Fruit fly (Drosophila melanogaster) whole organism, embryonic: ENCODE measurements around the gene CG11436.

Source experiments
- Atf-2 ChIP-seq: fragments of 200-800 bp; sonication (Bioruptor generic); optimal IDR thresholded peaks from 2 replicates; lab custom pipeline; 2016; ENCODE audit warnings: missing biosample characterization, missing genetic modification characterization
- Awh ChIP-seq: fragments of 200-800 bp; sonication (Bioruptor generic); IDR thresholded peaks from 2 replicates; pipeline ENCODE4, ENCODE4 v1.3.6; 2022; ENCODE audit warnings: missing biosample characterization, missing genetic modification characterization
- CG10654 ChIP-seq: fragments of 200-800 bp; sonication (Bioruptor generic); optimal IDR thresholded peaks from 2 replicates; lab custom pipeline; 2016; ENCODE audit warnings: missing biosample characterization, missing genetic modification characterization
- CG11504 ChIP-seq: fragments of 200-800 bp; sonication (Bioruptor generic); optimal IDR thresholded peaks from 3 replicates; lab custom pipeline; 2019; ENCODE audit warnings: missing biosample characterization, mild to moderate bottlenecking, missing genetic modification characterization, moderate library complexity
- CG12155 ChIP-seq: fragments of 200-800 bp; sonication (Bioruptor generic); optimal IDR thresholded peaks from 3 replicates; lab custom pipeline; 2016; ENCODE audit warnings: missing biosample characterization, missing genetic modification characterization
- CG12942 ChIP-seq: fragments of 200-800 bp; sonication (Bioruptor generic); optimal IDR thresholded peaks from 3 replicates; lab custom pipeline; 2016; ENCODE audit warnings: missing biosample characterization, missing genetic modification characterization
- CG13287 ChIP-seq: fragments of 200-800 bp; sonication (Bioruptor generic); IDR thresholded peaks from 2 replicates; pipeline ENCODE4 v1.3.6; 2022; ENCODE audit warnings: missing biosample characterization, missing genetic modification characterization; ENCODE audit not compliant: partially characterized antibody
- CG14860 ChIP-seq: fragments of 200-800 bp; sonication (Bioruptor generic); IDR thresholded peaks from 3 replicates; pipeline ENCODE4 v1.3.6; 2022; ENCODE audit warnings: missing biosample characterization, missing genetic modification characterization; ENCODE audit not compliant: partially characterized antibody
- CG15696 ChIP-seq: fragments of 200-800 bp; sonication (Bioruptor generic); optimal IDR thresholded peaks from 2 replicates; lab custom pipeline; 2019; ENCODE audit warnings: missing biosample characterization, mild to moderate bottlenecking, missing genetic modification characterization, moderate library complexity
- CG1602 ChIP-seq: fragments of 200-800 bp; sonication (Bioruptor generic); optimal IDR thresholded peaks from 3 replicates; lab custom pipeline; 2016; ENCODE audit warnings: missing biosample characterization, missing genetic modification characterization
- CG17186 ChIP-seq: fragments of 200-800 bp; sonication (Bioruptor generic); optimal IDR thresholded peaks from 3 replicates; lab custom pipeline; 2017; ENCODE audit warnings: missing biosample characterization, missing genetic modification reagents, missing genetic modification characterization
- CG17568 ChIP-seq: fragments of 200-800 bp; sonication (Bioruptor generic); optimal IDR thresholded peaks from 2 replicates; lab custom pipeline; 2018; ENCODE audit warnings: missing biosample characterization, mild to moderate bottlenecking, missing genetic modification characterization, moderate library complexity
- CG30403 ChIP-seq: fragments of 200-800 bp; sonication (Bioruptor generic); optimal IDR thresholded peaks from 3 replicates; lab custom pipeline; 2016; ENCODE audit warnings: missing biosample characterization, missing genetic modification characterization
- CG31388 ChIP-seq: fragments of 200-800 bp; sonication (Bioruptor generic); optimal IDR thresholded peaks from 2 replicates; lab custom pipeline; 2016; ENCODE audit warnings: missing biosample characterization, missing genetic modification characterization
- CG3163 ChIP-seq: fragments of 200-800 bp; sonication (Bioruptor generic); optimal IDR thresholded peaks from 3 replicates; lab custom pipeline; 2016; ENCODE audit warnings: missing biosample characterization, missing genetic modification characterization
- CG6654 ChIP-seq: fragments of 200-800 bp; sonication (Bioruptor generic); optimal IDR thresholded peaks from 2 replicates; lab custom pipeline; 2017; ENCODE audit warnings: missing biosample characterization, mild to moderate bottlenecking, missing genetic modification characterization
- CG6791 ChIP-seq: fragments of 200-800 bp; sonication (Bioruptor generic); IDR thresholded peaks from 3 replicates; pipeline ENCODE4 v1.3.6; 2022; ENCODE audit warnings: missing biosample characterization, missing genetic modification characterization; ENCODE audit not compliant: partially characterized antibody
- CG8089 ChIP-seq: fragments of 200-800 bp; sonication (Bioruptor generic); optimal IDR thresholded peaks from 3 replicates; lab custom pipeline; 2016; ENCODE audit warnings: missing biosample characterization, missing genetic modification characterization
- CTCF ChIP-seq: fragments of 200-800 bp; sonication (Bioruptor generic); optimal IDR thresholded peaks from 2 replicates; lab custom pipeline; 2017; ENCODE audit warnings: missing biosample characterization, mild to moderate bottlenecking, missing genetic modification characterization, moderate library complexity
- CoRest ChIP-seq: fragments of 200-800 bp; sonication (Bioruptor generic); optimal IDR thresholded peaks from 3 replicates; lab custom pipeline; 2018; ENCODE audit warnings: missing biosample characterization, mild to moderate bottlenecking, missing genetic modification characterization, moderate library complexity
- Dbx ChIP-seq: fragments of 200-800 bp; sonication (Bioruptor generic); IDR thresholded peaks from 3 replicates; pipeline ENCODE4 v1.3.6; 2022; ENCODE audit warnings: missing biosample characterization, missing genetic modification characterization
- E2f2 ChIP-seq: fragments of 200-800 bp; sonication (Bioruptor generic); IDR thresholded peaks from 2 replicates; pipeline ENCODE4 v1.3.6; 2022; ENCODE audit warnings: missing biosample characterization, missing genetic modification characterization
- Elba2 ChIP-seq: fragments of 200-800 bp; sonication (Bioruptor generic); optimal IDR thresholded peaks from 3 replicates; lab custom pipeline; 2016; ENCODE audit warnings: missing biosample characterization, missing genetic modification characterization
- Ets97D ChIP-seq: fragments of 200-800 bp; sonication (Bioruptor generic); optimal IDR thresholded peaks from 3 replicates; lab custom pipeline; 2016; ENCODE audit warnings: missing biosample characterization, missing genetic modification characterization
- Hmx ChIP-seq: fragments of 200-800 bp; sonication (Bioruptor generic); optimal IDR thresholded peaks from 2 replicates; lab custom pipeline; 2016; ENCODE audit warnings: missing biosample characterization, missing genetic modification characterization
- Hr39 ChIP-seq: fragments of >200 bp; optimal IDR thresholded peaks from 2 replicates; lab custom pipeline; 2017
- Mad ChIP-seq: fragments of 200-800 bp; sonication (Bioruptor generic); optimal IDR thresholded peaks from 2 replicates; lab custom pipeline; 2016; ENCODE audit warnings: missing biosample characterization, missing genetic modification characterization
- Mes4 ChIP-seq: fragments of 200-800 bp; sonication (Bioruptor generic); optimal IDR thresholded peaks from 2 replicates; lab custom pipeline; 2016; ENCODE audit warnings: missing biosample characterization, missing genetic modification characterization
- Oli ChIP-seq: fragments of 200-800 bp; sonication (Bioruptor generic); optimal IDR thresholded peaks from 2 replicates; lab custom pipeline; 2018; ENCODE audit warnings: missing biosample characterization, mild to moderate bottlenecking, missing genetic modification characterization, moderate library complexity
- Scr ChIP-seq: fragments of 200-800 bp; sonication (Bioruptor generic); IDR thresholded peaks from 2 replicates; pipeline ENCODE4 v1.3.6; 2022; ENCODE audit warnings: missing biosample characterization, missing genetic modification characterization; ENCODE audit not compliant: partially characterized antibody
- Six4 ChIP-seq: fragments of 200-800 bp; sonication (Bioruptor generic); optimal IDR thresholded peaks from 2 replicates; lab custom pipeline; 2016; ENCODE audit warnings: missing biosample characterization, missing genetic modification characterization
- Stat92E ChIP-seq, 3 experiments: fragments of >200 bp in 2 of 3; fragments of 200-800 bp in 1 of 3; sonication (Bioruptor generic) in 1 of 3; optimal IDR thresholded peaks; 2 replicates each; lab custom pipeline; 2017 to 2019; ENCODE audit warnings: missing biosample characterization in 3 of 3, missing genetic modification characterization in 3 of 3, mild to moderate bottlenecking in 1 of 3, moderate library complexity in 1 of 3
- Taf1 ChIP-seq: fragments of 200-800 bp; sonication (Bioruptor generic); IDR thresholded peaks from 2 replicates; pipeline ENCODE4 v1.3.6; 2022; ENCODE audit warnings: missing biosample characterization, missing genetic modification characterization
- Tbp ChIP-seq: fragments of >200 bp; optimal IDR thresholded peaks from 2 replicates; lab custom pipeline; 2018; ENCODE audit warnings: missing biosample characterization, missing genetic modification characterization
- Xrp1 ChIP-seq: fragments of 200-800 bp; sonication (Bioruptor generic); IDR thresholded peaks from 2 replicates; pipeline ENCODE4 v1.3.6; 2022; ENCODE audit warnings: missing biosample characterization, missing genetic modification characterization
- bbx ChIP-seq: fragments of 200-800 bp; sonication (Bioruptor generic); IDR thresholded peaks from 2 replicates; pipeline ENCODE4 v1.3.6; 2022; ENCODE audit warnings: missing biosample characterization, missing genetic modification characterization; ENCODE audit not compliant: partially characterized antibody
- cg ChIP-seq: fragments of 200-800 bp; sonication (Bioruptor generic); optimal IDR thresholded peaks from 3 replicates; lab custom pipeline; 2019; ENCODE audit warnings: missing biosample characterization, mild to moderate bottlenecking, missing genetic modification characterization, moderate library complexity
- chm ChIP-seq: fragments of 200-800 bp; sonication (Bioruptor generic); IDR thresholded peaks from 2 replicates; pipeline ENCODE4 v1.3.6; 2022; ENCODE audit warnings: missing biosample characterization, missing genetic modification characterization
- hb ChIP-seq: fragments of 200-800 bp; sonication (Bioruptor generic); IDR thresholded peaks from 3 replicates; pipeline ENCODE4 v1.3.6; 2022; ENCODE audit warnings: missing biosample characterization, missing genetic modification characterization; ENCODE audit not compliant: partially characterized antibody
- hbn ChIP-seq: fragments of 200-800 bp; sonication (Bioruptor generic); IDR thresholded peaks from 2 replicates; pipeline ENCODE4 v1.3.6; 2022; ENCODE audit warnings: missing biosample characterization, missing genetic modification characterization; ENCODE audit not compliant: partially characterized antibody
- ind ChIP-seq: fragments of 200-800 bp; sonication (Bioruptor generic); optimal IDR thresholded peaks from 3 replicates; lab custom pipeline; 2016; ENCODE audit warnings: missing biosample characterization, missing genetic modification characterization
- kay ChIP-seq: fragments of 200-800 bp; sonication (Bioruptor generic); optimal IDR thresholded peaks from 2 replicates; lab custom pipeline; 2016; ENCODE audit warnings: missing biosample characterization, missing genetic modification characterization
- nerfin-2 ChIP-seq: fragments of 200-800 bp; sonication (Bioruptor generic); IDR thresholded peaks from 2 replicates; pipeline ENCODE4 v1.3.6; 2022; ENCODE audit warnings: missing biosample characterization, missing genetic modification characterization; ENCODE audit not compliant: partially characterized antibody
- sim ChIP-seq: fragments of 200-800 bp; sonication (Bioruptor generic); IDR thresholded peaks from 2 replicates; pipeline ENCODE4 v1.3.6; 2022; ENCODE audit warnings: missing biosample characterization, missing genetic modification characterization
- sisA ChIP-seq: fragments of 200-800 bp; sonication (Bioruptor generic); IDR thresholded peaks from 2 replicates; pipeline ENCODE4 v1.3.6; 2022; ENCODE audit warnings: missing biosample characterization, missing genetic modification characterization
- sna ChIP-seq: fragments of 200-800 bp; sonication (Bioruptor generic); IDR thresholded peaks from 2 replicates; pipeline ENCODE4 v1.3.6; 2022; ENCODE audit warnings: missing biosample characterization, missing genetic modification characterization; ENCODE audit not compliant: partially characterized antibody
- stc ChIP-seq: fragments of 200-800 bp; sonication (Bioruptor generic); IDR thresholded peaks from 2 replicates; pipeline ENCODE4 v1.3.6; 2022; ENCODE audit warnings: missing biosample characterization, missing genetic modification characterization
- stwl ChIP-seq: fragments of 200-800 bp; sonication (Bioruptor generic); optimal IDR thresholded peaks from 3 replicates; lab custom pipeline; 2018; ENCODE audit warnings: missing biosample characterization, mild to moderate bottlenecking, missing genetic modification characterization, moderate library complexity
- ttk ChIP-seq: fragments of 200-800 bp; sonication (Bioruptor generic); IDR thresholded peaks from 2 replicates; pipeline ENCODE4 v2.1.2; 2022; ENCODE audit warnings: missing biosample characterization, missing genetic modification characterization
- twi ChIP-seq: fragments of 200-800 bp; optimal IDR thresholded peaks from 2 replicates; lab custom pipeline; 2019; ENCODE audit warnings: missing biosample characterization, mild to moderate bottlenecking, missing genetic modification characterization, moderate library complexity
- vvl ChIP-seq: fragments of 200-800 bp; sonication (Bioruptor generic); IDR thresholded peaks from 2 replicates; pipeline ENCODE4 v1.3.6; 2022; ENCODE audit warnings: missing biosample characterization, missing genetic modification characterization

Gene CG11436

dm6 chrX:4529909-4530308 lies 21.8 kb downstream of the CG11436 start, which contains the start of gene CG3556 (continued):
- TF ChIP-seq nerfin-2 (peak; percentile 76), hbn (GFP tag; lab: Robert Waterston, UW) (peak; percentile 64), Atf-2 (no peak), CG11504 (no peak), Hmx (GFP tag; lab: Kevin White, UChicago) (no peak), hb (peak; percentile 52; the same call in 1 of the 3 replicates), CG6791 (GFP tag; lab: Robert Waterston, UW) (peak; percentile 80), CG6654 (GFP tag; lab: Kevin White, UChicago) (no peak), CG17568 (no peak), sim (no peak), Scr (GFP tag; lab: Robert Waterston, UW) (peak; percentile 52), CG17186 (GFP tag; lab: Kevin White, UChicago) (peak; percentile 19), Stat92E (GFP tag; optimal IDR thresholded peaks at IDR 0.05; lab: Kevin White, UChicago) (no peak), CG31388 (GFP tag; lab: Kevin White, UChicago) (no peak), CG14860 (GFP tag; lab: Robert Waterston, UW) (peak; percentile 54; the same call in 2 of the 3 replicates), Ets97D (GFP tag; lab: Kevin White, UChicago) (peak; percentile 88), E2f2 (GFP tag; lab: Robert Waterston, UW) (peak; percentile 94), stwl (tag; lab: Kevin White, UChicago) (peak; percentile 92), Mad (GFP tag; lab: Kevin White, UChicago) (peak; percentile 11), cg (GFP tag; lab: Kevin White, UChicago) (no peak), CG13287 (GFP tag; lab: Robert Waterston, UW) (peak; percentile 78), Mes4 (peak; percentile 40), bbx (GFP tag; lab: Robert Waterston, UW) (peak; percentile 74), ttk (GFP tag; lab: Robert Waterston, UW) (peak; percentile 47; the same call in 1 of the 2 replicates), CG10654 (GFP tag; lab: Kevin White, UChicago) (no peak), CG30403 (GFP tag; lab: Kevin White, UChicago) (peak; percentile 49), twi (no peak), Hr39 (lab: Kevin White, UChicago) (no peak), CTCF (GFP tag; lab: Kevin White, UChicago) (peak; percentile 94), sisA (GFP tag; lab: Robert Waterston, UW) (peak; percentile 38; the same call in 1 of the 2 replicates), CG12942 (GFP tag; lab: Kevin White, UChicago) (peak; percentile 8), stc (GFP tag; lab: Robert Waterston, UW) (0 out of 2 replicates have a peak, but pooled peaks have one; percentile 10), CG15696 (tag; lab: Kevin White, UChicago) (peak; percentile 3), ind (GFP tag; lab: Kevin White, UChicago) (peak; percentile 12), kay (no peak), Xrp1 (GFP tag; lab: Robert Waterston, UW) (peak; percentile 71), CG12155 (GFP tag; lab: Kevin White, UChicago) (peak; percentile 4), CG1602 (peak; percentile 27), Tbp (GFP tag; lab: Kevin White, UChicago) (no peak), Six4 (GFP tag; lab: Kevin White, UChicago) (no peak), Awh (0 out of 2 replicates have a peak, but pooled peaks have one; percentile 17), sna (GFP tag; lab: Robert Waterston, UW) (peak; percentile 32; the same call in 1 of the 2 replicates), Elba2 (no peak), CoRest (tag; lab: Kevin White, UChicago) (peak; percentile 53), chm (GFP tag; lab: Robert Waterston, UW) (peak; percentile 74; the same call in 1 of the 2 replicates), CG8089 (GFP tag; lab: Kevin White, UChicago) (no peak), CG3163 (GFP tag; lab: Kevin White, UChicago) (peak; percentile 37), Dbx (GFP tag; lab: Robert Waterston, UW) (peak; percentile 77), Oli (tag; lab: Kevin White, UChicago) (no peak), vvl (GFP tag; lab: Robert Waterston, UW) (peak; percentile 78), Taf1 (no peak)
